4 worm cellular contexts compared by ENCODE assay signal in genomic region chrV:6736108-6736507, ce11.
TF ChIP-seq lines count a peak whose summit lies in the region.

No protein-coding gene starts in this region.

TF ChIP-seq in whole organism, L1 larva, 84 proteins besides CTCF, POLR2A, EP300 and RAD21:
- TF ChIP-seq nhr-85 (tag; lab: Kevin White, UChicago) (peak; percentile 63), aly-2 (tag; optimal IDR thresholded peaks at IDR 0.05; lab: Kevin White, UChicago) (no peak)

TF ChIP-seq in whole organism, L2 larva, 48 proteins besides CTCF, POLR2A, EP300 and RAD21:
- TF ChIP-seq ceh-16 (tag; optimal IDR thresholded peaks at IDR 0.05; lab: Kevin White, UChicago) (no peak), nhr-25 (tag; optimal IDR thresholded peaks at IDR 0.05; lab: Kevin White, UChicago) (peak; percentile 51)

TF ChIP-seq in whole organism, L3 larva, 47 proteins besides CTCF, POLR2A, EP300 and RAD21:
- TF ChIP-seq mdl-1 (tag; optimal IDR thresholded peaks at IDR 0.05; lab: Kevin White, UChicago) (no peak), nhr-25 (tag; optimal IDR thresholded peaks at IDR 0.05; lab: Kevin White, UChicago) (peak; percentile 81), fkh-10 (GFP tag; optimal IDR thresholded peaks at IDR 0.05; lab: Kevin White, UChicago) (no peak)

TF ChIP-seq in whole organism, L4 larva, 104 proteins besides CTCF, POLR2A, EP300 and RAD21:
- TF ChIP-seq nhr-25 (tag; optimal IDR thresholded peaks at IDR 0.05; lab: Kevin White, UChicago; ENCODE audit: borderline replicate concordance, insufficient read depth) (peak; percentile 0), unc-62 (GFP tag; optimal IDR thresholded peaks at IDR 0.05 in 1 of 2; lab: Kevin White, UChicago) (peak in 1 of 2 experiments; percentile 41), unc-62 (tag; optimal IDR thresholded peaks at IDR 0.05; lab: Kevin White, UChicago) (no peak), F49E8.2 (tag; optimal IDR thresholded peaks at IDR 0.05; lab: Kevin White, UChicago; ENCODE audit: borderline replicate concordance) (no peak)
